Fruit fly (Drosophila melanogaster) whole organism, embryonic: ENCODE results near the gene alphaTub84B.

Experiments used
- Ada2b ChIP-seq: fragments of 200-800 bp; sonication (Bioruptor generic); IDR thresholded peaks from 2 replicates; pipeline ENCODE4 v1.3.6; 2022; ENCODE audit warnings: missing biosample characterization, missing genetic modification characterization
- Atf-2 ChIP-seq: fragments of 200-800 bp; sonication (Bioruptor generic); optimal IDR thresholded peaks from 2 replicates; lab custom pipeline; 2016; ENCODE audit warnings: missing biosample characterization, missing genetic modification characterization
- Atf6 ChIP-seq: fragments of 200-800 bp; sonication (Bioruptor generic); IDR thresholded peaks from 2 replicates; pipeline ENCODE4 v1.3.6; 2022; ENCODE audit warnings: missing biosample characterization, missing genetic modification characterization
- BtbVII ChIP-seq: fragments of 200-800 bp; sonication (Bioruptor generic); optimal IDR thresholded peaks from 3 replicates; lab custom pipeline; 2017; ENCODE audit warnings: missing biosample characterization, mild to moderate bottlenecking, missing genetic modification characterization
- CG10321 ChIP-seq: fragments of 200-800 bp; sonication (Bioruptor generic); IDR thresholded peaks from 2 replicates; pipeline ENCODE4 v1.3.6; 2022; ENCODE audit warnings: missing biosample characterization, missing genetic modification characterization
- CG11695 ChIP-seq: fragments of 200-800 bp; sonication (Bioruptor generic); IDR thresholded peaks from 3 replicates; pipeline ENCODE4 v1.3.6; 2022; ENCODE audit warnings: missing biosample characterization, missing genetic modification characterization
- CG13424 ChIP-seq: fragments of 200-800 bp; sonication (Bioruptor generic); optimal IDR thresholded peaks from 2 replicates; lab custom pipeline; 2019; ENCODE audit warnings: missing biosample characterization, mild to moderate bottlenecking, missing genetic modification characterization, moderate library complexity
- CG14014 ChIP-seq: fragments of 200-800 bp; sonication (Bioruptor generic); IDR thresholded peaks from 2 replicates; pipeline ENCODE4 v1.3.6; 2022; ENCODE audit warnings: missing biosample characterization, missing genetic modification characterization
- CG1603 ChIP-seq: fragments of 200-800 bp; sonication (Bioruptor generic); optimal IDR thresholded peaks from 2 replicates; lab custom pipeline; 2019; ENCODE audit warnings: missing biosample characterization, mild to moderate bottlenecking, missing genetic modification characterization, moderate library complexity
- CG17359 ChIP-seq: fragments of 200-800 bp; sonication (Bioruptor generic); optimal IDR thresholded peaks from 3 replicates; lab custom pipeline; 2018; ENCODE audit warnings: missing biosample characterization, mild to moderate bottlenecking, missing genetic modification characterization, moderate library complexity
- CG17568 ChIP-seq: fragments of 200-800 bp; sonication (Bioruptor generic); optimal IDR thresholded peaks from 2 replicates; lab custom pipeline; 2018; ENCODE audit warnings: missing biosample characterization, mild to moderate bottlenecking, missing genetic modification characterization, moderate library complexity
- CG18476 ChIP-seq: fragments of 200-800 bp; sonication (Bioruptor generic); optimal IDR thresholded peaks from 2 replicates; lab custom pipeline; 2016; ENCODE audit warnings: missing biosample characterization, mild to moderate bottlenecking, missing genetic modification characterization
- CG2678 ChIP-seq: fragments of 200-800 bp; sonication (Bioruptor generic); optimal IDR thresholded peaks from 3 replicates; lab custom pipeline; 2019; ENCODE audit warnings: missing biosample characterization, mild to moderate bottlenecking, missing genetic modification characterization, moderate library complexity
- CG30403 ChIP-seq: fragments of 200-800 bp; sonication (Bioruptor generic); optimal IDR thresholded peaks from 3 replicates; lab custom pipeline; 2016; ENCODE audit warnings: missing biosample characterization, missing genetic modification characterization
- CG4404 ChIP-seq: fragments of 200-800 bp; sonication (Bioruptor generic); IDR thresholded peaks from 2 replicates; pipeline ENCODE4 v1.3.6; 2022; ENCODE audit warnings: missing biosample characterization, missing genetic modification characterization
- CG6683 ChIP-seq: fragments of 200-800 bp; sonication (Bioruptor generic); optimal IDR thresholded peaks from 2 replicates; lab custom pipeline; 2017; ENCODE audit warnings: missing biosample characterization, mild to moderate bottlenecking, missing genetic modification characterization, missing genetic modification reagents
- CG6765 ChIP-seq: fragments of 200-800 bp; sonication (Bioruptor generic); optimal IDR thresholded peaks from 3 replicates; lab custom pipeline; 2017; ENCODE audit warnings: missing biosample characterization, mild to moderate bottlenecking, missing genetic modification characterization
- CG7987 ChIP-seq: fragments of 200-800 bp; sonication (Bioruptor generic); optimal IDR thresholded peaks from 2 replicates; lab custom pipeline; 2018; ENCODE audit warnings: missing biosample characterization, mild to moderate bottlenecking, missing genetic modification characterization, moderate library complexity
- CG9437 ChIP-seq: fragments of 200-800 bp; sonication (Bioruptor generic); optimal IDR thresholded peaks from 2 replicates; lab custom pipeline; 2018; ENCODE audit warnings: missing biosample characterization, mild to moderate bottlenecking, missing genetic modification characterization
- CG9609 ChIP-seq: fragments of 200-800 bp; sonication (Bioruptor generic); optimal IDR thresholded peaks from 3 replicates; lab custom pipeline; 2016; ENCODE audit warnings: missing biosample characterization, missing genetic modification characterization
- Gsc ChIP-seq: fragments of 200-800 bp; sonication (Bioruptor generic); IDR thresholded peaks from 2 replicates; pipeline ENCODE4 v1.3.6; 2022; ENCODE audit warnings: missing biosample characterization, missing genetic modification characterization
- H15 ChIP-seq: fragments of 200-800 bp; sonication (Bioruptor generic); IDR thresholded peaks from 3 replicates; pipeline ENCODE4 v1.3.6; 2022; ENCODE audit warnings: missing biosample characterization, missing genetic modification characterization
- Hand ChIP-seq: fragments of 200-800 bp; sonication (Bioruptor generic); optimal IDR thresholded peaks from 2 replicates; lab custom pipeline; 2017; ENCODE audit warnings: mild to moderate bottlenecking, missing biosample characterization, missing genetic modification reagents, missing genetic modification characterization
- MTF-1 ChIP-seq: fragments of 200-800 bp; sonication (Bioruptor generic); optimal IDR thresholded peaks from 2 replicates; lab custom pipeline; 2018; ENCODE audit warnings: missing biosample characterization, mild to moderate bottlenecking, missing genetic modification characterization, borderline replicate concordance
- Meics ChIP-seq: fragments of 200-800 bp; sonication (Bioruptor generic); optimal IDR thresholded peaks from 2 replicates; lab custom pipeline; 2017; ENCODE audit warnings: missing biosample characterization, mild to moderate bottlenecking, missing genetic modification characterization
- Nf-YA ChIP-seq: fragments of 200-800 bp; sonication (Bioruptor generic); IDR thresholded peaks from 2 replicates; pipeline ENCODE4 v1.3.6; 2022; ENCODE audit warnings: missing biosample characterization, missing genetic modification characterization
- Oaz ChIP-seq: fragments of 200-800 bp; sonication (Bioruptor generic); IDR thresholded peaks from 2 replicates; pipeline ENCODE4 v1.3.6; 2022; ENCODE audit warnings: missing biosample characterization, missing genetic modification characterization
- Vsx1 ChIP-seq: fragments of 200-800 bp; sonication (Bioruptor generic); optimal IDR thresholded peaks from 2 replicates; lab custom pipeline; 2017; ENCODE audit warnings: missing biosample characterization, mild to moderate bottlenecking, missing genetic modification characterization, missing genetic modification reagents
- ara ChIP-seq: fragments of 200-800 bp; sonication (Bioruptor generic); IDR thresholded peaks from 2 replicates; pipeline ENCODE4 v1.3.6; 2022; ENCODE audit warnings: missing biosample characterization, missing genetic modification characterization
- caup ChIP-seq: fragments of 200-800 bp; sonication (Bioruptor generic); optimal IDR thresholded peaks from 3 replicates; lab custom pipeline; 2017; ENCODE audit warnings: missing biosample characterization, mild to moderate bottlenecking, missing genetic modification characterization, moderate library complexity; ENCODE audit not compliant: severe bottlenecking
- chif ChIP-seq, 2 experiments: fragments of 200-800 bp; sonication (Bioruptor generic); optimal IDR thresholded peaks; 3 replicates each; lab custom pipeline; 2016; ENCODE audit warnings: missing biosample characterization in 2 of 2, missing genetic modification characterization in 2 of 2
- cwo ChIP-seq: fragments of 200-800 bp; sonication (Bioruptor generic); optimal IDR thresholded peaks from 3 replicates; lab custom pipeline; 2017; ENCODE audit warnings: missing biosample characterization, missing genetic modification characterization, mild to moderate bottlenecking, moderate library complexity, missing genetic modification reagents
- dan ChIP-seq: fragments of 200-800 bp; sonication (Bioruptor generic); IDR thresholded peaks from 2 replicates; pipeline ENCODE4 v1.3.6; 2022; ENCODE audit warnings: missing biosample characterization, missing genetic modification characterization
- fd3F ChIP-seq: fragments of 200-800 bp; sonication (Bioruptor generic); optimal IDR thresholded peaks from 2 replicates; lab custom pipeline; 2018; ENCODE audit warnings: missing biosample characterization, mild to moderate bottlenecking, missing genetic modification characterization, moderate library complexity
- gce ChIP-seq: fragments of 200-800 bp; sonication (Bioruptor generic); IDR thresholded peaks from 3 replicates; pipeline ENCODE4 v1.3.6; 2022; ENCODE audit warnings: missing biosample characterization, missing genetic modification characterization
- hkb ChIP-seq, 2 experiments: fragments of 200-800 bp in 1 of 2; fragments of >200 bp in 1 of 2; sonication (Bioruptor generic) in 1 of 2; IDR thresholded peaks in 1 of 2; optimal IDR thresholded peaks in 1 of 2; 2 replicates each; pipeline versions ENCODE4 v1.3.6 to Lab custom; 2017 to 2022; ENCODE audit warnings: missing biosample characterization in 1 of 2, missing genetic modification characterization in 1 of 2
- hth ChIP-seq: fragments of >200 bp; optimal IDR thresholded peaks from 2 replicates; lab custom pipeline; 2017; ENCODE audit warnings: inconsistent platforms
- lab ChIP-seq: fragments of 200-800 bp; sonication (Bioruptor generic); optimal IDR thresholded peaks from 3 replicates; lab custom pipeline; 2017; ENCODE audit warnings: missing biosample characterization, missing genetic modification characterization, mild to moderate bottlenecking, moderate library complexity, missing genetic modification reagents
- luna ChIP-seq: fragments of 200-800 bp; sonication (Bioruptor generic); optimal IDR thresholded peaks from 2 replicates; lab custom pipeline; 2016; ENCODE audit warnings: missing biosample characterization, missing genetic modification characterization
- nau ChIP-seq: fragments of 200-800 bp; sonication (Bioruptor generic); optimal IDR thresholded peaks from 3 replicates; lab custom pipeline; 2017; ENCODE audit warnings: missing biosample characterization, mild to moderate bottlenecking, missing genetic modification characterization, missing genetic modification reagents
- nerfin-1 ChIP-seq: fragments of 200-800 bp; sonication (Bioruptor generic); optimal IDR thresholded peaks from 3 replicates; lab custom pipeline; 2019; ENCODE audit warnings: missing biosample characterization, mild to moderate bottlenecking, missing genetic modification characterization, moderate library complexity
- ro ChIP-seq: fragments of 200-800 bp; sonication (Bioruptor generic); IDR thresholded peaks from 2 replicates; pipeline ENCODE4 v1.3.6; 2022; ENCODE audit warnings: missing biosample characterization, missing genetic modification characterization
- run ChIP-seq: fragments of 200-800 bp; sonication (Bioruptor generic); optimal IDR thresholded peaks from 3 replicates; lab custom pipeline; 2018; ENCODE audit warnings: missing biosample characterization, mild to moderate bottlenecking, missing genetic modification characterization
- sim ChIP-seq: fragments of 200-800 bp; sonication (Bioruptor generic); IDR thresholded peaks from 2 replicates; pipeline ENCODE4 v1.3.6; 2022; ENCODE audit warnings: missing biosample characterization, missing genetic modification characterization
- sisA ChIP-seq: fragments of 200-800 bp; sonication (Bioruptor generic); IDR thresholded peaks from 2 replicates; pipeline ENCODE4 v1.3.6; 2022; ENCODE audit warnings: missing biosample characterization, missing genetic modification characterization
- slou ChIP-seq: fragments of 200-800 bp; sonication (Bioruptor generic); optimal IDR thresholded peaks from 3 replicates; lab custom pipeline; 2016; ENCODE audit warnings: missing biosample characterization, missing genetic modification characterization
- sr ChIP-seq: fragments of 200-800 bp; sonication (Bioruptor generic); IDR thresholded peaks from 3 replicates; pipeline ENCODE4 v1.3.6; 2022; ENCODE audit warnings: missing biosample characterization, missing genetic modification characterization
- ssp ChIP-seq: fragments of 200-800 bp; sonication (Bioruptor generic); IDR thresholded peaks from 2 replicates; pipeline ENCODE4 v1.3.6; 2022; ENCODE audit warnings: missing biosample characterization, missing genetic modification characterization
- tin ChIP-seq: fragments of 200-800 bp; sonication (Bioruptor generic); optimal IDR thresholded peaks from 3 replicates; lab custom pipeline; 2016; ENCODE audit warnings: missing biosample characterization, missing genetic modification characterization
- vfl ChIP-seq: fragments of 200-800 bp; sonication (Bioruptor generic); optimal IDR thresholded peaks from 2 replicates; lab custom pipeline; 2016; ENCODE audit warnings: missing biosample characterization, missing genetic modification characterization
- z ChIP-seq: fragments of 200-800 bp; sonication (Bioruptor generic); IDR thresholded peaks from 3 replicates; pipeline ENCODE4 v1.3.6; 2022; ENCODE audit warnings: missing biosample characterization, missing genetic modification characterization

Gene alphaTub84B

dm6 chr3R:7075712-7076183, 10.7 kb upstream of the alphaTub84B start (continued):
- peak; percentile 88 for TF ChIP-seq cwo (GFP tag; lab: Kevin White, UChicago)
- peak; percentile 76 for TF ChIP-seq vfl
- no peak for TF ChIP-seq z (GFP tag; lab: Robert Waterston, UW)
- TF ChIP-seq ro = no peak
- TF ChIP-seq luna (GFP tag; lab: Kevin White, UChicago) = peak; percentile 74
- TF ChIP-seq BtbVII (GFP tag; lab: Kevin White, UChicago) = peak; percentile 91
- peak; percentile 70 for TF ChIP-seq MTF-1 (GFP tag; lab: Kevin White, UChicago)
- TF ChIP-seq chif (GFP tag; optimal IDR thresholded peaks at IDR 0.05; lab: Kevin White, UChicago) = peak; percentile 87 to 90
- peak; percentile 85 for TF ChIP-seq nau (GFP tag; lab: Kevin White, UChicago)
- peak; percentile 83 for TF ChIP-seq nerfin-1 (tag; lab: Kevin White, UChicago)
- peak; percentile 82 for TF ChIP-seq CG1603 (tag; lab: Kevin White, UChicago)
- no peak for TF ChIP-seq ara (GFP tag; lab: Robert Waterston, UW)
- TF ChIP-seq H15 (GFP tag; lab: Robert Waterston, UW) = no peak
- TF ChIP-seq sim (GFP tag; lab: Robert Waterston, UW) = no peak
- TF ChIP-seq Nf-YA (GFP tag; lab: Robert Waterston, UW) = no peak
- TF ChIP-seq CG11695 (GFP tag; lab: Robert Waterston, UW) = no peak
- peak; percentile 89 for TF ChIP-seq CG18476 (GFP tag; lab: Kevin White, UChicago)
- TF ChIP-seq Atf6 = no peak
- peak; percentile 91 for TF ChIP-seq Meics (GFP tag; lab: Kevin White, UChicago)
- peak; percentile 73 for TF ChIP-seq CG6765 (GFP tag; lab: Kevin White, UChicago)
- peak; percentile 71 for TF ChIP-seq slou (GFP tag; lab: Kevin White, UChicago)
- no peak for TF ChIP-seq CG10321 (GFP tag; lab: Robert Waterston, UW)
- peak; percentile 86 for TF ChIP-seq Atf-2 (GFP tag; lab: Kevin White, UChicago)
- TF ChIP-seq hkb (optimal IDR thresholded peaks at IDR 0.05; lab: Kevin White, UChicago) = no peak
- TF ChIP-seq hkb (GFP tag; IDR thresholded peaks at IDR 0.05; lab: Robert Waterston, UW) = no peak
- TF ChIP-seq fd3F (GFP tag; lab: Kevin White, UChicago) = peak; percentile 73
- TF ChIP-seq Hand (GFP tag; lab: Kevin White, UChicago) = peak; percentile 78
- TF ChIP-seq gce (GFP tag; lab: Robert Waterston, UW) = no peak
- TF ChIP-seq CG7987 = peak; percentile 77
- peak; percentile 85 for TF ChIP-seq CG6683 (GFP tag; lab: Kevin White, UChicago)
- TF ChIP-seq run (tag; lab: Kevin White, UChicago) = peak; percentile 70
- TF ChIP-seq CG9437 (GFP tag; lab: Kevin White, UChicago) = peak; percentile 80
- no peak for TF ChIP-seq Gsc (GFP tag; lab: Robert Waterston, UW)
- TF ChIP-seq CG17359 (tag; lab: Kevin White, UChicago) = peak; percentile 94
- TF ChIP-seq Vsx1 = peak; percentile 85
- no peak for TF ChIP-seq hth (lab: Kevin White, UChicago)
- no peak for TF ChIP-seq Ada2b (GFP tag; lab: Robert Waterston, UW)
- peak; percentile 88 for TF ChIP-seq CG13424 (tag; lab: Kevin White, UChicago)
- TF ChIP-seq CG17568 = peak; percentile 80
- no peak for TF ChIP-seq Oaz (GFP tag; lab: Robert Waterston, UW)
- no peak for TF ChIP-seq CG14014 (GFP tag; lab: Robert Waterston, UW)
- peak; percentile 91 for TF ChIP-seq CG30403 (GFP tag; lab: Kevin White, UChicago)
- peak; percentile 92 for TF ChIP-seq caup (GFP tag; lab: Kevin White, UChicago)
- no peak for TF ChIP-seq sisA (GFP tag; lab: Robert Waterston, UW)
- peak; percentile 92 for TF ChIP-seq CG9609 (GFP tag; lab: Kevin White, UChicago)
- no peak for TF ChIP-seq CG4404 (GFP tag; lab: Robert Waterston, UW)
- TF ChIP-seq tin = peak; percentile 91
- no peak for TF ChIP-seq dan (GFP tag; lab: Robert Waterston, UW)
- peak; percentile 94 for TF ChIP-seq CG2678 (tag; lab: Kevin White, UChicago)
- no peak for TF ChIP-seq ssp (GFP tag; lab: Robert Waterston, UW)
- TF ChIP-seq sr (GFP tag; lab: Robert Waterston, UW) = no peak
- peak; percentile 96 for TF ChIP-seq lab (GFP tag; lab: Kevin White, UChicago)
